Worm (Caenorhabditis elegans) whole organism, mixed stage, embryonic: ENCODE results near the gene F26F4.12.

Experiments used
- ceh-83 ChIP-seq: fragments of 200-800 bp; sonication (Bioruptor generic); optimal IDR thresholded peaks from 2 replicates; lab custom pipeline; 2018; ENCODE audit warnings: mild to moderate bottlenecking, missing genetic modification characterization, missing compliant biosample characterization
- ces-1 ChIP-seq: fragments of 150-350 bp; optimal IDR thresholded peaks from 2 replicates; lab custom pipeline; 2014; ENCODE audit warnings: missing biosample characterization, missing genetic modification reagents, missing genetic modification characterization
- elt-1 ChIP-seq: sonication (generic microtip); optimal IDR thresholded peaks from 2 replicates; lab custom pipeline; 2017; ENCODE audit warnings: missing genetic modification characterization, mild to moderate bottlenecking, missing compliant biosample characterization, antibody characterized with exemption, moderate library complexity, borderline replicate concordance; ENCODE audit not compliant: insufficient read depth
- lin-13 ChIP-seq: fragments of 150-350 bp; optimal IDR thresholded peaks from 2 replicates; lab custom pipeline; 2014; ENCODE audit warnings: missing biosample characterization, missing genetic modification characterization
- mep-1 ChIP-seq: fragments of 150-350 bp; optimal IDR thresholded peaks from 2 replicates; lab custom pipeline; 2017; ENCODE audit warnings: missing biosample characterization, missing genetic modification reagents, missing genetic modification characterization, inconsistent platforms
- unc-39 ChIP-seq: fragments of 150-350 bp; optimal IDR thresholded peaks from 2 replicates; lab custom pipeline; 2014; ENCODE audit warnings: missing biosample characterization, missing genetic modification characterization

ce11 chrIII:4918906-4919305 is 9.1 kb upstream of the F26F4.12 start:
- TF ChIP-seq ceh-83 (GFP tag; lab: Kevin White, UChicago) (no peak), elt-1 (tag; lab: Kevin White, UChicago) (no peak), mep-1 (tag; lab: Kevin White, UChicago) (no peak), unc-39 (tag; lab: Kevin White, UChicago) (no peak), lin-13 (no peak), ces-1 (no peak)
